Fruit fly (Drosophila melanogaster) Kc167 (cell line): ENCODE results near the gene Ucp4A.

Experiments used
- Myc ChIP-seq: fragments of >200 bp; optimal IDR thresholded peaks from 2 replicates; lab custom pipeline; 2017; ENCODE audit warnings: missing external identifiers
- Sin3A ChIP-seq: fragments of >200 bp; optimal IDR thresholded peaks from 2 replicates; lab custom pipeline; 2018; ENCODE audit warnings: missing external identifiers
- insv ChIP-seq: fragments of >200 bp; optimal IDR thresholded peaks from 3 replicates; lab custom pipeline; 2018; ENCODE audit warnings: missing external identifiers
- psq ChIP-seq: fragments of >200 bp; optimal IDR thresholded peaks from 2 replicates; lab custom pipeline; 2017; ENCODE audit warnings: missing external identifiers
- ttk ChIP-seq: sonication (Bioruptor generic); optimal IDR thresholded peaks from 2 replicates; lab custom pipeline; 2017; ENCODE audit warnings: missing external identifiers

- TF ChIP-seq psq (lab: Kevin White, UChicago): no peak
- no peak for TF ChIP-seq Myc (lab: Kevin White, UChicago)
- no peak for TF ChIP-seq insv (lab: Kevin White, UChicago)
- no peak for TF ChIP-seq Sin3A (lab: Kevin White, UChicago)
- no peak for TF ChIP-seq ttk (lab: Kevin White, UChicago)
Measured at dm6 chrX:17856458-17857277, 11.9 kb downstream of the Ucp4A start, which contains the start of gene Srx.
